Worm (Caenorhabditis elegans): ENCODE results near the gene T21C9.6.

DNA sequence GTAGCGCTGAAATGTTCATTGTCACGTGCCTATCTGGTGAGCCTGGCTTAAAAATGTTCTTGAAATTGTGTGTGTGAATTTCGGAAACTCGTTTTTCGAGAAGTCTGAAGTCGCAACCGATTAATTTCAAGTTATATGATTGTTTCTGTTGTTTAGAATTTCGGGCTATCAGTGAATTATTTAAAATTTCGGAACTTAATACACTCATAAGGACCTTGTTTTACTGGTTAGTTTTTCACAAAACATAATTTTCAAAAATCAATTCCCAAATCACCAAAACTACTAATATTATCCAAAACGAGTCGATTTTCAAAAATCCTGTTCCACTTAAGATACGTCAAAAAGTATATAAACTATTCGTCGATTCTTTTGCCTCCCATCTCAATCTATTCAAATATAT, 48.8 kb downstream of the T21C9.6 start:
- TF ChIP-seq him-1 (tag; optimal IDR thresholded peaks at IDR 0.05) (no peak), dao-5 (tag; optimal IDR thresholded peaks at IDR 0.05) (no peak)

All from whole organism, L4/young adult.